Worm (Caenorhabditis elegans) whole organism, young adult: Measurements from ENCODE around the gene mrp-2.
A peak's percentile ranks its signal among the peaks of the same experiment; 100 is the strongest.

Source experiments
- B0035.1 ChIP-seq: sonication (generic microtip); optimal IDR thresholded peaks from 2 replicates; lab custom pipeline; 2016; ENCODE audit warnings: missing genetic modification characterization, mild to moderate bottlenecking, missing compliant biosample characterization, missing genotype, missing genetic modification reagents
- B0261.1 ChIP-seq: sonication (generic microtip); optimal IDR thresholded peaks from 2 replicates; lab custom pipeline; 2016; ENCODE audit warnings: mild to moderate bottlenecking, missing genetic modification characterization, moderate library complexity, missing compliant biosample characterization
- C06A6.2 ChIP-seq: fragments of 200-800 bp; sonication (Bioruptor generic); conservative IDR thresholded peaks from 2 replicates; pipeline ENCODE4 v1.3.6; 2022; ENCODE audit warnings: missing genetic modification characterization, missing compliant biosample characterization
- F23B12.7 ChIP-seq: sonication (generic microtip); optimal IDR thresholded peaks from 2 replicates; lab custom pipeline; 2017; ENCODE audit warnings: missing genetic modification characterization, mild to moderate bottlenecking, missing compliant biosample characterization, antibody characterized with exemption, moderate library complexity; ENCODE audit not compliant: insufficient read depth
- F37B4.10 ChIP-seq: fragments of 200-800 bp; sonication (Bioruptor generic); IDR thresholded peaks from 2 replicates; pipeline ENCODE4 v1.3.6; 2022; ENCODE audit warnings: missing genetic modification characterization, missing compliant biosample characterization
- F49E8.2 ChIP-seq: sonication (generic microtip); optimal IDR thresholded peaks from 3 replicates; lab custom pipeline; 2017; ENCODE audit warnings: missing genetic modification characterization, mild to moderate bottlenecking, missing compliant biosample characterization, antibody characterized with exemption, moderate library complexity; ENCODE audit not compliant: insufficient read depth
- F57C9.4 ChIP-seq: sonication (generic microtip); optimal IDR thresholded peaks from 2 replicates; lab custom pipeline; 2017; ENCODE audit warnings: mild to moderate bottlenecking, missing genetic modification characterization, missing compliant biosample characterization
- K11D2.4 ChIP-seq: fragments of 200-800 bp; sonication (Bioruptor generic); IDR thresholded peaks from 2 replicates; pipeline ENCODE4 v1.3.6; 2022; ENCODE audit warnings: missing genetic modification reagents, missing genetic modification characterization, missing compliant biosample characterization
- K12H6.12 ChIP-seq: fragments of 200-800 bp; sonication (Bioruptor generic); optimal IDR thresholded peaks from 2 replicates; lab custom pipeline; 2018; ENCODE audit warnings: mild to moderate bottlenecking, missing genetic modification characterization, missing compliant biosample characterization
- Y95B8A.8 ChIP-seq: fragments of 200-800 bp; sonication (Bioruptor generic); IDR thresholded peaks from 2 replicates; pipeline ENCODE4 v1.3.6; 2022; ENCODE audit warnings: missing genetic modification reagents, missing genetic modification characterization, missing compliant biosample characterization
- aptf-2 ChIP-seq: fragments of 200-800 bp; sonication (Bioruptor generic); conservative IDR thresholded peaks from 2 replicates; pipeline ENCODE4 v1.3.6; 2022; ENCODE audit warnings: missing genetic modification reagents, missing genetic modification characterization, missing compliant biosample characterization
- aptf-3 ChIP-seq: fragments of 200-800 bp; sonication (Bioruptor generic); IDR thresholded peaks from 2 replicates; pipeline ENCODE4 v1.3.6; 2022; ENCODE audit warnings: missing genetic modification characterization, missing compliant biosample characterization
- attf-3 ChIP-seq: fragments of 200-800 bp; sonication (Bioruptor generic); conservative IDR thresholded peaks from 2 replicates; pipeline ENCODE4 v1.3.6; 2022; ENCODE audit warnings: missing genetic modification reagents, missing genetic modification characterization, missing compliant biosample characterization
- attf-6 ChIP-seq: fragments of 200-800 bp; sonication (Bioruptor generic); IDR thresholded peaks from 2 replicates; pipeline ENCODE4 v1.3.6; 2022; ENCODE audit warnings: missing genetic modification reagents, missing genetic modification characterization, missing compliant biosample characterization
- bed-1 ChIP-seq: fragments of 200-800 bp; sonication (Bioruptor generic); IDR thresholded peaks from 2 replicates; pipeline ENCODE4 v1.3.6; 2022; ENCODE audit warnings: missing genetic modification reagents, missing genetic modification characterization, missing compliant biosample characterization
- bed-2 ChIP-seq: fragments of 200-800 bp; sonication (Bioruptor generic); IDR thresholded peaks from 2 replicates; pipeline ENCODE4 v1.3.6; 2022; ENCODE audit warnings: missing genetic modification reagents, missing genetic modification characterization, missing compliant biosample characterization
- ceh-58 ChIP-seq: fragments of 200-800 bp; sonication (Bioruptor generic); IDR thresholded peaks from 2 replicates; pipeline ENCODE4 v1.3.6; 2022; ENCODE audit warnings: missing genetic modification characterization, missing compliant biosample characterization
- egl-44 ChIP-seq: fragments of 200-800 bp; sonication (Bioruptor generic); IDR thresholded peaks from 2 replicates; pipeline ENCODE4 v1.3.6; 2022; ENCODE audit warnings: missing genetic modification reagents, missing genetic modification characterization, missing compliant biosample characterization
- egrh-3 ChIP-seq: fragments of 200-800 bp; sonication (Bioruptor generic); IDR thresholded peaks from 2 replicates; pipeline ENCODE4 v1.3.6; 2022; ENCODE audit warnings: missing genetic modification reagents, missing genetic modification characterization, missing compliant biosample characterization
- ets-4 ChIP-seq: fragments of 200-800 bp; sonication (Bioruptor generic); optimal IDR thresholded peaks from 2 replicates; lab custom pipeline; 2018; ENCODE audit warnings: mild to moderate bottlenecking, missing genetic modification characterization, missing compliant biosample characterization
- fkh-3 ChIP-seq: sonication (generic microtip); optimal IDR thresholded peaks from 2 replicates; lab custom pipeline; 2016; ENCODE audit warnings: mild to moderate bottlenecking, missing genetic modification characterization, missing compliant biosample characterization
- him-1 ChIP-seq: sonication (generic microtip); optimal IDR thresholded peaks from 2 replicates; lab custom pipeline; 2016; ENCODE audit warnings: missing genotype, missing genetic modification reagents, missing genetic modification characterization, missing compliant biosample characterization
- lag-1 ChIP-seq: fragments of 200-800 bp; sonication (Bioruptor generic); IDR thresholded peaks from 2 replicates; pipeline ENCODE4 v1.3.6; 2022; ENCODE audit warnings: missing genetic modification reagents, missing genetic modification characterization, missing compliant biosample characterization
- let-526 ChIP-seq: fragments of 200-800 bp; sonication (Bioruptor generic); IDR thresholded peaks from 2 replicates; pipeline ENCODE4 v1.3.6; 2022; ENCODE audit warnings: missing genetic modification reagents, missing genetic modification characterization, missing compliant biosample characterization
- lir-1 ChIP-seq: fragments of 200-800 bp; sonication (Bioruptor generic); conservative IDR thresholded peaks from 2 replicates; pipeline ENCODE4 v1.3.6; 2022; ENCODE audit warnings: missing genetic modification reagents, missing genetic modification characterization, missing compliant biosample characterization
- madf-6 ChIP-seq: fragments of 200-800 bp; sonication (Bioruptor generic); IDR thresholded peaks from 2 replicates; pipeline ENCODE4 v1.3.6; 2022; ENCODE audit warnings: missing genetic modification reagents, missing genetic modification characterization, missing compliant biosample characterization
- mxl-1 ChIP-seq: sonication (generic microtip); optimal IDR thresholded peaks from 2 replicates; lab custom pipeline; 2016; ENCODE audit warnings: missing genetic modification characterization, missing compliant biosample characterization
- nfyb-1 ChIP-seq: fragments of 200-800 bp; sonication (Bioruptor generic); IDR thresholded peaks from 2 replicates; pipeline ENCODE4 v1.3.6; 2022; ENCODE audit warnings: missing genetic modification reagents, missing genetic modification characterization, missing compliant biosample characterization
- nhr-27 ChIP-seq: fragments of 200-800 bp; sonication (Bioruptor generic); optimal IDR thresholded peaks from 2 replicates; lab custom pipeline; 2018; ENCODE audit warnings: mild to moderate bottlenecking, missing genetic modification characterization, moderate library complexity, missing compliant biosample characterization
- nhr-80 ChIP-seq: sonication (generic microtip); optimal IDR thresholded peaks from 2 replicates; lab custom pipeline; 2016; ENCODE audit warnings: missing genetic modification characterization, missing compliant biosample characterization
- pbrm-1 ChIP-seq: fragments of 200-800 bp; sonication (Bioruptor generic); IDR thresholded peaks from 2 replicates; pipeline ENCODE4 v1.3.6; 2022; ENCODE audit warnings: missing genetic modification reagents, missing genetic modification characterization, missing compliant biosample characterization
- repo-1 ChIP-seq: sonication (generic microtip); optimal IDR thresholded peaks from 2 replicates; lab custom pipeline; 2017; ENCODE audit warnings: mild to moderate bottlenecking, missing genetic modification characterization, missing compliant biosample characterization
- rpc-1 ChIP-seq, 2 experiments: fragments of 150-350 bp in 1 of 2; sonication (generic microtip) in 1 of 2; optimal IDR thresholded peaks; 2 replicates each; lab custom pipeline; 2014 to 2018; ENCODE audit warnings: missing biosample characterization in 1 of 2, missing genetic modification characterization in 1 of 2, missing genetic modification reagents in 1 of 2, missing genotype in 1 of 2
- ztf-18 ChIP-seq: sonication (generic microtip); optimal IDR thresholded peaks from 2 replicates; lab custom pipeline; 2016; ENCODE audit warnings: missing genotype, mild to moderate bottlenecking, missing genetic modification characterization, missing compliant biosample characterization
- ztf-22 ChIP-seq: fragments of 200-800 bp; sonication (Bioruptor generic); optimal IDR thresholded peaks from 2 replicates; lab custom pipeline; 2018; ENCODE audit warnings: mild to moderate bottlenecking, missing genetic modification characterization, moderate library complexity, missing compliant biosample characterization
- ztf-28 ChIP-seq: fragments of 200-800 bp; sonication (Bioruptor generic); IDR thresholded peaks from 2 replicates; pipeline ENCODE4 v1.3.6; 2022; ENCODE audit warnings: missing genetic modification reagents, missing genetic modification characterization, missing compliant biosample characterization
- ztf-3 ChIP-seq: fragments of 200-800 bp; sonication (Bioruptor generic); optimal IDR thresholded peaks from 2 replicates; lab custom pipeline; 2018; ENCODE audit warnings: mild to moderate bottlenecking, missing genetic modification characterization, missing compliant biosample characterization
- ztf-6 ChIP-seq: fragments of 200-800 bp; sonication (Bioruptor generic); IDR thresholded peaks from 2 replicates; pipeline ENCODE4 v1.3.6; 2022; ENCODE audit warnings: missing genetic modification reagents, missing genetic modification characterization, missing compliant biosample characterization

The mrp-2 gene

DNA sequence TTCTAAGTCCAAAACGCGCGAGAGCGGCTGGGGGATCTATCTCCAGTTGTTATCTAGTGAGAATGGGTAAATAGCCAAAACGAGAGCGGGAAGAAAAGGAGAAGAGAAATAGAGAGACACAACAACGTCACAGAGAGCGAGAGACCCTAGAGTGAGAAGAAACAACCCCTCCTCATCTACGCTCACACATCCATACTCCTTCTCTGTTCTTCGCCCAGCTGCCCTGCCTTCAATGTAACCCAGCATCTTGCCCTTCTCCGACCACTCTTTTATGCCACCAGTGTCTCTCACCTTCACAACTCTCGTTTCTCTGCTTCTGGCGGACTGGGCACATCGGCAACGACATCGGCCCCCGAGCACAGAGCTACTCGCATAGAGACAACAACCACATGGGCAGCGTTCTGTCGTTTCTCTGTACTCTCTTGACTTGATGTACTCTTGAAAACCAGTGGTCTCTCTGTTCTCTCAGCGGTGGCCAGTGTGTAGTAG is 20.8 kb upstream of the mrp-2 start (continued):
- 0 out of 2 replicates have a peak, but pooled peaks have one; percentile 46 for TF ChIP-seq C06A6.2
- TF ChIP-seq ztf-3, result no peak
- TF ChIP-seq nhr-80, result peak; percentile 97
- TF ChIP-seq rpc-1 (optimal IDR thresholded peaks at IDR 0.05; lab: Kevin White, UChicago), result no peak
- no peak for TF ChIP-seq rpc-1 (tag; optimal IDR thresholded peaks at IDR 0.05; lab: Kevin White, UChicago)
- TF ChIP-seq aptf-3 (GFP tag; lab: Robert Waterston, UW), result no peak
- TF ChIP-seq him-1, result no peak
- no peak for TF ChIP-seq F57C9.4 (tag; lab: Kevin White, UChicago)
- peak; percentile 76 for TF ChIP-seq F23B12.7 (tag; lab: Kevin White, UChicago)
- TF ChIP-seq nhr-27 (tag; lab: Kevin White, UChicago), result no peak
- no peak for TF ChIP-seq F37B4.10 (GFP tag; lab: Robert Waterston, UW)

DNA sequence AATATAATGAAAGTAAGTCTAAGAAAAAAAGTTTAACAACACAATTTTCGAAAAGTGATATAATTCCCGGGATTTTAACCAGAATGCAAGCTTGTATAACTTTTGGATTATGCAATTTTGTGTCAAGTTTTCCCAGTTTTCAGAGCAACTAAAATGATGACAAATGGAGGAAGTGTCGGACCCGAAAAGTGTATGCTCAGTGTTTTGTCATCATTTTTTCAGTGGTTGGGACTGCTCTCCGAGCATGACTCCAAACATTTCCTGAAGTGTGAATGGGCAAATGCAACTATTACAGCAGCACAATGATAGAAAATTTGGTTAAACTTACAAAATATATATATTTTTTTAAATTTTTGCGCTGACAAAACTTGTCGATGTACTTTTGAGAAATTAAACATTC is 18.6 kb upstream of the mrp-2 start:
- TF ChIP-seq egl-44 (no peak), B0035.1 (tag; lab: Kevin White, UChicago) (no peak), pbrm-1 (GFP tag; lab: Robert Waterston, UW) (no peak), bed-2 (GFP tag; lab: Robert Waterston, UW) (no peak), B0261.1 (tag; lab: Kevin White, UChicago) (no peak), K11D2.4 (no peak), bed-1 (GFP tag; lab: Robert Waterston, UW) (no peak), ets-4 (GFP tag; lab: Kevin White, UChicago) (no peak), lir-1 (GFP tag; lab: Robert Waterston, UW) (no peak), repo-1 (tag; lab: Kevin White, UChicago) (no peak), madf-6 (GFP tag; lab: Robert Waterston, UW) (no peak), nfyb-1 (no peak), egrh-3 (GFP tag; lab: Robert Waterston, UW) (no peak), ztf-28 (GFP tag; lab: Robert Waterston, UW) (no peak), ztf-6 (GFP tag; lab: Robert Waterston, UW) (no peak), ztf-18 (tag; lab: Kevin White, UChicago) (no peak), fkh-3 (tag; lab: Kevin White, UChicago) (no peak), Y95B8A.8 (no peak)
- TF ChIP-seq, all 124 proteins: peak for 0

ce11 chrX:587798-588197 is 15.3 kb upstream of the mrp-2 start, which contains the start of gene mrp-1:
TSS of gene mrp-1 (minus strand) at chrX:587898.
- no peak for TF ChIP-seq aptf-2 (GFP tag; lab: Robert Waterston, UW)
- TF ChIP-seq ceh-58 (GFP tag; lab: Robert Waterston, UW), result no peak
- no peak for TF ChIP-seq let-526 (GFP tag; lab: Robert Waterston, UW)
- no peak for TF ChIP-seq repo-1 (tag; lab: Kevin White, UChicago)
- TF ChIP-seq rpc-1 (optimal IDR thresholded peaks at IDR 0.05; lab: Kevin White, UChicago), result no peak
- TF ChIP-seq rpc-1 (tag; optimal IDR thresholded peaks at IDR 0.05; lab: Kevin White, UChicago), result no peak
- no peak for TF ChIP-seq lir-1 (GFP tag; lab: Robert Waterston, UW)
- no peak for TF ChIP-seq F49E8.2 (tag; lab: Kevin White, UChicago)
- no peak for TF ChIP-seq pbrm-1 (GFP tag; lab: Robert Waterston, UW)
- no peak for TF ChIP-seq K12H6.12 (tag; lab: Kevin White, UChicago)
- TF ChIP-seq mxl-1 (tag; lab: Kevin White, UChicago), result no peak
- TF ChIP-seq attf-3 (GFP tag; lab: Robert Waterston, UW), result no peak
- no peak for TF ChIP-seq egl-44
- no peak for TF ChIP-seq ztf-22
- no peak for TF ChIP-seq K11D2.4
- TF ChIP-seq B0035.1 (tag; lab: Kevin White, UChicago), result no peak
- TF ChIP-seq attf-6 (GFP tag; lab: Robert Waterston, UW), result no peak
- TF ChIP-seq lag-1 (GFP tag; lab: Robert Waterston, UW), result no peak
